Fruit fly (Drosophila melanogaster) whole organism, embryonic: ENCODE data around the gene pico.

ENCODE experiments used
- Abd-B ChIP-seq: fragments of 200-800 bp; sonication (Bioruptor generic); optimal IDR thresholded peaks from 2 replicates; lab custom pipeline; 2018; ENCODE audit warnings: missing biosample characterization, mild to moderate bottlenecking, missing genetic modification characterization, moderate library complexity
- Awh ChIP-seq: fragments of 200-800 bp; sonication (Bioruptor generic); IDR thresholded peaks from 2 replicates; pipeline ENCODE4, ENCODE4 v1.3.6; 2022; ENCODE audit warnings: missing biosample characterization, missing genetic modification characterization
- BEAF-32 ChIP-seq: fragments of 200-800 bp; sonication (Bioruptor generic); optimal IDR thresholded peaks from 3 replicates; lab custom pipeline; 2017; ENCODE audit warnings: missing biosample characterization, missing genetic modification characterization, mild to moderate bottlenecking, moderate library complexity, missing genetic modification reagents
- Bgb ChIP-seq: fragments of 200-800 bp; sonication (Bioruptor generic); IDR thresholded peaks from 2 replicates; pipeline ENCODE4 v1.3.6; 2022; ENCODE audit warnings: missing biosample characterization, missing genetic modification characterization; ENCODE audit not compliant: partially characterized antibody
- CG11504 ChIP-seq: fragments of 200-800 bp; sonication (Bioruptor generic); optimal IDR thresholded peaks from 3 replicates; lab custom pipeline; 2019; ENCODE audit warnings: missing biosample characterization, mild to moderate bottlenecking, missing genetic modification characterization, moderate library complexity
- CG13624 ChIP-seq: fragments of 200-800 bp; sonication (Bioruptor generic); optimal IDR thresholded peaks from 2 replicates; lab custom pipeline; 2016; ENCODE audit warnings: missing biosample characterization, missing genetic modification characterization
- CG15073 ChIP-seq: fragments of 200-800 bp; sonication (Bioruptor generic); optimal IDR thresholded peaks from 2 replicates; lab custom pipeline; 2016; ENCODE audit warnings: missing biosample characterization, missing genetic modification characterization
- CG16779 ChIP-seq: fragments of 200-800 bp; sonication (Bioruptor generic); IDR thresholded peaks from 2 replicates; pipeline ENCODE4 v1.3.6; 2022; ENCODE audit warnings: missing biosample characterization, missing genetic modification characterization
- CG17912 ChIP-seq: fragments of 200-800 bp; sonication (Bioruptor generic); optimal IDR thresholded peaks from 2 replicates; lab custom pipeline; 2018; ENCODE audit warnings: missing biosample characterization, mild to moderate bottlenecking, missing genetic modification characterization
- CG1792 ChIP-seq: fragments of 200-800 bp; sonication (Bioruptor generic); optimal IDR thresholded peaks from 2 replicates; lab custom pipeline; 2016; ENCODE audit warnings: missing biosample characterization, missing genetic modification characterization
- CG2116 ChIP-seq: fragments of 200-800 bp; sonication (Bioruptor generic); optimal IDR thresholded peaks from 3 replicates; lab custom pipeline; 2018; ENCODE audit warnings: missing biosample characterization, mild to moderate bottlenecking, missing genetic modification characterization
- CG2875 ChIP-seq: fragments of 200-800 bp; sonication (Bioruptor generic); optimal IDR thresholded peaks from 2 replicates; lab custom pipeline; 2017; ENCODE audit warnings: missing biosample characterization, mild to moderate bottlenecking, missing genetic modification characterization, missing genetic modification reagents
- CG31365 ChIP-seq: fragments of 200-800 bp; sonication (Bioruptor generic); optimal IDR thresholded peaks from 2 replicates; lab custom pipeline; 2018; ENCODE audit warnings: missing biosample characterization, mild to moderate bottlenecking, missing genetic modification characterization
- CG3163 ChIP-seq: fragments of 200-800 bp; sonication (Bioruptor generic); optimal IDR thresholded peaks from 3 replicates; lab custom pipeline; 2016; ENCODE audit warnings: missing biosample characterization, missing genetic modification characterization
- CG5180 ChIP-seq: fragments of 200-800 bp; sonication (Bioruptor generic); optimal IDR thresholded peaks from 3 replicates; lab custom pipeline; 2017; ENCODE audit warnings: missing biosample characterization, missing genetic modification characterization, mild to moderate bottlenecking, moderate library complexity, missing genetic modification reagents
- CG6765 ChIP-seq: fragments of 200-800 bp; sonication (Bioruptor generic); optimal IDR thresholded peaks from 3 replicates; lab custom pipeline; 2017; ENCODE audit warnings: missing biosample characterization, mild to moderate bottlenecking, missing genetic modification characterization
- CG7786 ChIP-seq: fragments of 200-800 bp; sonication (Bioruptor generic); optimal IDR thresholded peaks from 2 replicates; lab custom pipeline; 2016; ENCODE audit warnings: missing biosample characterization, missing genetic modification characterization
- D ChIP-seq, 2 experiments: fragments of 200-800 bp in 1 of 2; fragments of >200 bp in 1 of 2; sonication (Bioruptor generic) in 1 of 2; optimal IDR thresholded peaks; 2 replicates in 1 of 2; 3 replicates in 1 of 2; lab custom pipeline; 2017; ENCODE audit warnings: mild to moderate bottlenecking in 1 of 2, missing biosample characterization in 1 of 2, missing genetic modification characterization in 1 of 2, missing genetic modification reagents in 1 of 2
- Dfd ChIP-seq, 2 experiments: fragments of >200 bp; optimal IDR thresholded peaks; 2 replicates each; lab custom pipeline; 2017; ENCODE audit warnings: missing biosample characterization in 2 of 2, missing genetic modification characterization in 2 of 2
- Drgx ChIP-seq: fragments of 200-800 bp; sonication (Bioruptor generic); IDR thresholded peaks from 2 replicates; pipeline ENCODE4 v1.3.6; 2022; ENCODE audit warnings: missing biosample characterization, missing genetic modification characterization
- E2f1 ChIP-seq: fragments of 200-800 bp; sonication (Bioruptor generic); IDR thresholded peaks from 2 replicates; pipeline ENCODE4 v1.3.6; 2022; ENCODE audit warnings: missing biosample characterization, missing genetic modification characterization
- Elba2 ChIP-seq: fragments of 200-800 bp; sonication (Bioruptor generic); optimal IDR thresholded peaks from 3 replicates; lab custom pipeline; 2016; ENCODE audit warnings: missing biosample characterization, missing genetic modification characterization
- Fer2 ChIP-seq: fragments of 200-800 bp; sonication (Bioruptor generic); optimal IDR thresholded peaks from 2 replicates; lab custom pipeline; 2018; ENCODE audit warnings: missing biosample characterization, mild to moderate bottlenecking, missing genetic modification characterization, moderate library complexity
- Gug ChIP-seq: fragments of 200-800 bp; sonication (Bioruptor generic); IDR thresholded peaks from 4 replicates; pipeline ENCODE4 v1.3.6; 2022; ENCODE audit warnings: missing biosample characterization, missing genetic modification characterization
- H15 ChIP-seq: fragments of 200-800 bp; sonication (Bioruptor generic); IDR thresholded peaks from 3 replicates; pipeline ENCODE4 v1.3.6; 2022; ENCODE audit warnings: missing biosample characterization, missing genetic modification characterization
- HmgD ChIP-seq: fragments of 200-800 bp; sonication (Bioruptor generic); optimal IDR thresholded peaks from 3 replicates; lab custom pipeline; 2016; ENCODE audit warnings: missing biosample characterization, missing genetic modification characterization
- Hr39 ChIP-seq: fragments of >200 bp; optimal IDR thresholded peaks from 2 replicates; lab custom pipeline; 2017
- Opbp ChIP-seq: fragments of 200-800 bp; sonication (Bioruptor generic); IDR thresholded peaks from 3 replicates; pipeline ENCODE4 v1.3.6; 2022; ENCODE audit warnings: missing biosample characterization, missing genetic modification characterization; ENCODE audit not compliant: partially characterized antibody
- Sox102F ChIP-seq: fragments of 200-800 bp; sonication (Bioruptor generic); optimal IDR thresholded peaks from 2 replicates; lab custom pipeline; 2018; ENCODE audit warnings: missing biosample characterization, mild to moderate bottlenecking, missing genetic modification characterization, moderate library complexity
- Stat92E ChIP-seq, 3 experiments: fragments of >200 bp in 2 of 3; fragments of 200-800 bp in 1 of 3; sonication (Bioruptor generic) in 1 of 3; optimal IDR thresholded peaks; 2 replicates each; lab custom pipeline; 2017 to 2019; ENCODE audit warnings: missing biosample characterization in 3 of 3, missing genetic modification characterization in 3 of 3, mild to moderate bottlenecking in 1 of 3, moderate library complexity in 1 of 3
- ab ChIP-seq: fragments of 200-800 bp; sonication (Bioruptor generic); optimal IDR thresholded peaks from 2 replicates; lab custom pipeline; 2016; ENCODE audit warnings: missing biosample characterization, missing genetic modification characterization
- ase ChIP-seq: fragments of 200-800 bp; sonication (Bioruptor generic); IDR thresholded peaks from 3 replicates; pipeline ENCODE4 v1.3.6; 2022; ENCODE audit warnings: missing biosample characterization, missing genetic modification characterization
- dimm ChIP-seq: fragments of 200-800 bp; sonication (Bioruptor generic); IDR thresholded peaks from 2 replicates; pipeline ENCODE4 v1.3.6; 2022; ENCODE audit warnings: missing biosample characterization, missing genetic modification characterization
- dmrt11E ChIP-seq: fragments of 200-800 bp; sonication (Bioruptor generic); optimal IDR thresholded peaks from 3 replicates; lab custom pipeline; 2018; ENCODE audit warnings: missing biosample characterization, mild to moderate bottlenecking, missing genetic modification characterization, moderate library complexity
- ftz-f1 ChIP-seq: fragments of 200-800 bp; sonication (Bioruptor generic); optimal IDR thresholded peaks from 2 replicates; lab custom pipeline; 2016; ENCODE audit warnings: missing biosample characterization, missing genetic modification characterization
- gem ChIP-seq: fragments of 200-800 bp; sonication (Bioruptor generic); optimal IDR thresholded peaks from 2 replicates; lab custom pipeline; 2019; ENCODE audit warnings: missing biosample characterization, mild to moderate bottlenecking, missing genetic modification characterization, moderate library complexity
- gfzf ChIP-seq: fragments of 200-800 bp; sonication (Bioruptor generic); optimal IDR thresholded peaks from 2 replicates; lab custom pipeline; 2016; ENCODE audit warnings: missing biosample characterization, mild to moderate bottlenecking, missing genetic modification characterization, moderate library complexity
- lola ChIP-seq, 3 experiments: fragments of >200 bp in 2 of 3; fragments of 200-800 bp in 1 of 3; sonication (Bioruptor generic) in 1 of 3; optimal IDR thresholded peaks; 2 replicates each; lab custom pipeline; 2017 to 2019; ENCODE audit warnings: missing biosample characterization in 3 of 3, missing genetic modification characterization in 3 of 3, mild to moderate bottlenecking in 1 of 3, moderate library complexity in 1 of 3
- peb ChIP-seq: fragments of 200-800 bp; sonication (Bioruptor generic); IDR thresholded peaks from 2 replicates; pipeline ENCODE4 v1.3.6; 2022; ENCODE audit warnings: missing biosample characterization, missing genetic modification characterization
- pum ChIP-seq: fragments of 200-800 bp; sonication (Bioruptor generic); optimal IDR thresholded peaks from 2 replicates; lab custom pipeline; 2016; ENCODE audit warnings: missing biosample characterization, missing genetic modification characterization
- ranshi ChIP-seq: fragments of 200-800 bp; sonication (Bioruptor generic); IDR thresholded peaks from 2 replicates; pipeline ENCODE4 v1.3.6; 2022; ENCODE audit warnings: missing biosample characterization, missing genetic modification characterization
- rib ChIP-seq: fragments of 200-800 bp; sonication (Bioruptor generic); IDR thresholded peaks from 2 replicates; pipeline ENCODE4 v1.3.6; 2022; ENCODE audit warnings: missing biosample characterization, missing genetic modification characterization
- scrt ChIP-seq: fragments of 200-800 bp; sonication (Bioruptor generic); optimal IDR thresholded peaks from 2 replicates; lab custom pipeline; 2018; ENCODE audit warnings: missing biosample characterization, mild to moderate bottlenecking, missing genetic modification characterization, moderate library complexity
- sens-2 ChIP-seq: fragments of 200-800 bp; sonication (Bioruptor generic); IDR thresholded peaks from 2 replicates; pipeline ENCODE4 v1.3.6; 2022; ENCODE audit warnings: missing biosample characterization, missing genetic modification characterization
- seq ChIP-seq: fragments of 200-800 bp; sonication (Bioruptor generic); IDR thresholded peaks from 2 replicates; pipeline ENCODE4 v1.3.6; 2022; ENCODE audit warnings: missing biosample characterization, missing genetic modification characterization
- sqz ChIP-seq: fragments of 200-800 bp; sonication (Bioruptor generic); optimal IDR thresholded peaks from 3 replicates; lab custom pipeline; 2018; ENCODE audit warnings: missing biosample characterization, mild to moderate bottlenecking, missing genetic modification characterization
- ssp ChIP-seq: fragments of 200-800 bp; sonication (Bioruptor generic); IDR thresholded peaks from 2 replicates; pipeline ENCODE4 v1.3.6; 2022; ENCODE audit warnings: missing biosample characterization, missing genetic modification characterization
- tll ChIP-seq, 2 experiments: fragments of 200-800 bp in 1 of 2; fragments of >200 bp in 1 of 2; sonication (Bioruptor generic) in 1 of 2; optimal IDR thresholded peaks; 2 replicates each; lab custom pipeline; 2017 to 2019; ENCODE audit warnings: missing biosample characterization in 2 of 2, missing genetic modification characterization in 2 of 2, mild to moderate bottlenecking in 1 of 2, moderate library complexity in 1 of 2
- usp ChIP-seq: fragments of >200 bp; optimal IDR thresholded peaks from 2 replicates; lab custom pipeline; 2017; ENCODE audit warnings: missing biosample characterization, missing genetic modification characterization

pico gene

dm6 chrX:19866145-19866972 lies 14.5 kb upstream of the pico start, which contains the start of gene Hers (continued):
- TF ChIP-seq Opbp (GFP tag; lab: Robert Waterston, UW): no peak
- TF ChIP-seq CG6765 (GFP tag; lab: Kevin White, UChicago): no peak
- TF ChIP-seq CG5180 (GFP tag; lab: Kevin White, UChicago): peak; percentile 52
- TF ChIP-seq Fer2 (tag; lab: Kevin White, UChicago): no peak
- no peak for TF ChIP-seq sens-2 (GFP tag; lab: Robert Waterston, UW)
- no peak for TF ChIP-seq scrt (GFP tag; lab: Kevin White, UChicago)
- no peak for TF ChIP-seq HmgD (GFP tag; lab: Kevin White, UChicago)
- TF ChIP-seq CG16779 (GFP tag; lab: Robert Waterston, UW): no peak
- TF ChIP-seq gfzf (GFP tag; lab: Kevin White, UChicago): no peak
- TF ChIP-seq CG11504: no peak
- TF ChIP-seq ftz-f1 (GFP tag; lab: Kevin White, UChicago): no peak
- no peak for TF ChIP-seq CG2116 (GFP tag; lab: Kevin White, UChicago)
- TF ChIP-seq CG3163 (GFP tag; lab: Kevin White, UChicago): no peak
- no peak for TF ChIP-seq peb (GFP tag; lab: Robert Waterston, UW)
- no peak for TF ChIP-seq Bgb
- TF ChIP-seq BEAF-32: no peak
- peak; percentile 85 for TF ChIP-seq sqz (GFP tag; lab: Kevin White, UChicago)
- TF ChIP-seq dmrt11E: no peak
- TF ChIP-seq lola (GFP tag; optimal IDR thresholded peaks at IDR 0.05; lab: Kevin White, UChicago): no peak
- TF ChIP-seq CG7786 (GFP tag; lab: Kevin White, UChicago): no peak
- TF ChIP-seq CG13624 (GFP tag; lab: Kevin White, UChicago): no peak
- no peak for TF ChIP-seq CG2875 (GFP tag; lab: Kevin White, UChicago)
- no peak for TF ChIP-seq Awh (GFP tag; lab: Robert Waterston, UW)
- peak; percentile 7 for TF ChIP-seq Abd-B (GFP tag; lab: Kevin White, UChicago)
- TF ChIP-seq Drgx: no peak
- no peak for TF ChIP-seq CG1792 (GFP tag; lab: Kevin White, UChicago)
- TF ChIP-seq D (optimal IDR thresholded peaks at IDR 0.05; lab: Kevin White, UChicago): no peak
- no peak for TF ChIP-seq D (GFP tag; optimal IDR thresholded peaks at IDR 0.05; lab: Kevin White, UChicago)
- TF ChIP-seq seq (GFP tag; lab: Robert Waterston, UW): 0 out of 2 replicates have a peak, but pooled peaks have one; percentile 12
- TF ChIP-seq gem (tag; lab: Kevin White, UChicago): no peak
- no peak for TF ChIP-seq ssp (GFP tag; lab: Robert Waterston, UW)
- TF ChIP-seq tll (GFP tag; optimal IDR thresholded peaks at IDR 0.05; lab: Kevin White, UChicago): no peak
- no peak for TF ChIP-seq CG31365
- TF ChIP-seq ranshi: no peak
- TF ChIP-seq Hr39: no peak
- no peak for TF ChIP-seq Gug (GFP tag; lab: Robert Waterston, UW)
- TF ChIP-seq Sox102F (GFP tag; lab: Kevin White, UChicago): no peak
- no peak for TF ChIP-seq pum (GFP tag; lab: Kevin White, UChicago)
- no peak for TF ChIP-seq CG15073
- TF ChIP-seq Dfd (GFP tag; optimal IDR thresholded peaks at IDR 0.05; lab: Kevin White, UChicago): no peak
- no peak for TF ChIP-seq ase (GFP tag; lab: Robert Waterston, UW)
- no peak for TF ChIP-seq CG17912 (GFP tag; lab: Kevin White, UChicago)
- no peak for TF ChIP-seq Stat92E (GFP tag; optimal IDR thresholded peaks at IDR 0.05; lab: Kevin White, UChicago)
- TF ChIP-seq usp (GFP tag; lab: Kevin White, UChicago): no peak
- no peak for TF ChIP-seq ab (GFP tag; lab: Kevin White, UChicago)
- TF ChIP-seq H15 (GFP tag; lab: Robert Waterston, UW): no peak
- TF ChIP-seq E2f1: no peak
- TF ChIP-seq Elba2 (GFP tag; lab: Kevin White, UChicago): peak; percentile 92
- no peak for TF ChIP-seq dimm (GFP tag; lab: Robert Waterston, UW)
- TF ChIP-seq rib (GFP tag; lab: Robert Waterston, UW): no peak
